Fruit fly (Drosophila melanogaster) whole organism, embryonic: ENCODE measurements around the gene FBXO11.

ENCODE experiments used
- Atf3 ChIP-seq: fragments of 200-800 bp; sonication (Bioruptor generic); optimal IDR thresholded peaks from 3 replicates; lab custom pipeline; 2016; ENCODE audit warnings: missing biosample characterization, missing genetic modification characterization
- CG10147 ChIP-seq: fragments of 200-800 bp; sonication (Bioruptor generic); optimal IDR thresholded peaks from 2 replicates; lab custom pipeline; 2019; ENCODE audit warnings: missing biosample characterization, mild to moderate bottlenecking, missing genetic modification characterization, moderate library complexity
- CG12942 ChIP-seq: fragments of 200-800 bp; sonication (Bioruptor generic); optimal IDR thresholded peaks from 3 replicates; lab custom pipeline; 2016; ENCODE audit warnings: missing biosample characterization, missing genetic modification characterization
- CG13775 ChIP-seq: fragments of 200-800 bp; sonication (Bioruptor generic); optimal IDR thresholded peaks from 3 replicates; lab custom pipeline; 2017; ENCODE audit warnings: missing biosample characterization, mild to moderate bottlenecking, missing genetic modification characterization
- CG15269 ChIP-seq: fragments of 200-800 bp; sonication (Bioruptor generic); optimal IDR thresholded peaks from 2 replicates; lab custom pipeline; 2018; ENCODE audit warnings: missing biosample characterization, mild to moderate bottlenecking, missing genetic modification characterization, moderate library complexity
- CG1603 ChIP-seq: fragments of 200-800 bp; sonication (Bioruptor generic); optimal IDR thresholded peaks from 2 replicates; lab custom pipeline; 2019; ENCODE audit warnings: missing biosample characterization, mild to moderate bottlenecking, missing genetic modification characterization, moderate library complexity
- CG1647 ChIP-seq: fragments of 200-800 bp; sonication (Bioruptor generic); optimal IDR thresholded peaks from 3 replicates; lab custom pipeline; 2016; ENCODE audit warnings: missing biosample characterization, missing genetic modification characterization
- CG17359 ChIP-seq: fragments of 200-800 bp; sonication (Bioruptor generic); optimal IDR thresholded peaks from 3 replicates; lab custom pipeline; 2018; ENCODE audit warnings: missing biosample characterization, mild to moderate bottlenecking, missing genetic modification characterization, moderate library complexity
- CG17568 ChIP-seq: fragments of 200-800 bp; sonication (Bioruptor generic); optimal IDR thresholded peaks from 2 replicates; lab custom pipeline; 2018; ENCODE audit warnings: missing biosample characterization, mild to moderate bottlenecking, missing genetic modification characterization, moderate library complexity
- CG17829 ChIP-seq: fragments of 200-800 bp; optimal IDR thresholded peaks from 2 replicates; lab custom pipeline; 2019; ENCODE audit warnings: missing biosample characterization, mild to moderate bottlenecking, missing genetic modification characterization, moderate library complexity
- CG17912 ChIP-seq: fragments of 200-800 bp; sonication (Bioruptor generic); optimal IDR thresholded peaks from 2 replicates; lab custom pipeline; 2018; ENCODE audit warnings: missing biosample characterization, mild to moderate bottlenecking, missing genetic modification characterization
- CG18599 ChIP-seq: fragments of 200-800 bp; sonication (Bioruptor generic); optimal IDR thresholded peaks from 3 replicates; lab custom pipeline; 2017; ENCODE audit warnings: missing biosample characterization, missing genetic modification characterization, mild to moderate bottlenecking, moderate library complexity, missing genetic modification reagents
- CG2120 ChIP-seq: fragments of 200-800 bp; sonication (Bioruptor generic); optimal IDR thresholded peaks from 3 replicates; lab custom pipeline; 2016; ENCODE audit warnings: missing biosample characterization, missing genetic modification characterization
- CG2129 ChIP-seq: fragments of 200-800 bp; sonication (Bioruptor generic); IDR thresholded peaks from 2 replicates; pipeline ENCODE4 v1.3.6; 2022; ENCODE audit warnings: missing biosample characterization, missing genetic modification characterization; ENCODE audit not compliant: partially characterized antibody
- CG2712 ChIP-seq: fragments of 200-800 bp; optimal IDR thresholded peaks from 3 replicates; lab custom pipeline; 2019; ENCODE audit warnings: missing biosample characterization, mild to moderate bottlenecking, missing genetic modification characterization, moderate library complexity
- CG2889 ChIP-seq: fragments of 200-800 bp; sonication (Bioruptor generic); IDR thresholded peaks from 3 replicates; pipeline ENCODE4 v1.3.6; 2022; ENCODE audit warnings: missing biosample characterization, missing genetic modification characterization
- CG30431 ChIP-seq: fragments of 200-800 bp; sonication (Bioruptor generic); optimal IDR thresholded peaks from 2 replicates; lab custom pipeline; 2017; ENCODE audit warnings: missing biosample characterization, missing genetic modification characterization
- CG32767 ChIP-seq: fragments of 200-800 bp; sonication (Bioruptor generic); IDR thresholded peaks from 2 replicates; pipeline ENCODE4 v1.3.6; 2022; ENCODE audit warnings: missing biosample characterization, missing genetic modification characterization
- CG4707 ChIP-seq: fragments of 200-800 bp; sonication (Bioruptor generic); optimal IDR thresholded peaks from 2 replicates; lab custom pipeline; 2018; ENCODE audit warnings: missing biosample characterization, mild to moderate bottlenecking, missing genetic modification characterization, moderate library complexity
- CG7271 ChIP-seq: fragments of 200-800 bp; sonication (Bioruptor generic); optimal IDR thresholded peaks from 2 replicates; lab custom pipeline; 2018; ENCODE audit warnings: missing biosample characterization, mild to moderate bottlenecking, missing genetic modification characterization, moderate library complexity
- CG7357 ChIP-seq: fragments of 200-800 bp; sonication (Bioruptor generic); IDR thresholded peaks from 3 replicates; pipeline ENCODE4 v1.3.6; 2022; ENCODE audit warnings: missing biosample characterization, missing genetic modification characterization
- CG7372 ChIP-seq: fragments of 200-800 bp; sonication (Bioruptor generic); IDR thresholded peaks from 2 replicates; pipeline ENCODE4 v1.3.6; 2022; ENCODE audit warnings: missing biosample characterization, missing genetic modification characterization
- CG7786 ChIP-seq: fragments of 200-800 bp; sonication (Bioruptor generic); optimal IDR thresholded peaks from 2 replicates; lab custom pipeline; 2016; ENCODE audit warnings: missing biosample characterization, missing genetic modification characterization
- CG9437 ChIP-seq: fragments of 200-800 bp; sonication (Bioruptor generic); optimal IDR thresholded peaks from 2 replicates; lab custom pipeline; 2018; ENCODE audit warnings: missing biosample characterization, mild to moderate bottlenecking, missing genetic modification characterization
- Dbx ChIP-seq: fragments of 200-800 bp; sonication (Bioruptor generic); IDR thresholded peaks from 3 replicates; pipeline ENCODE4 v1.3.6; 2022; ENCODE audit warnings: missing biosample characterization, missing genetic modification characterization
- Fer1 ChIP-seq: fragments of 200-800 bp; sonication (Bioruptor generic); optimal IDR thresholded peaks from 2 replicates; lab custom pipeline; 2017; ENCODE audit warnings: missing biosample characterization, mild to moderate bottlenecking, missing genetic modification characterization
- Fer2 ChIP-seq: fragments of 200-800 bp; sonication (Bioruptor generic); optimal IDR thresholded peaks from 2 replicates; lab custom pipeline; 2018; ENCODE audit warnings: missing biosample characterization, mild to moderate bottlenecking, missing genetic modification characterization, moderate library complexity
- Hey ChIP-seq: fragments of 200-800 bp; sonication (Bioruptor generic); optimal IDR thresholded peaks from 3 replicates; lab custom pipeline; 2018; ENCODE audit warnings: missing biosample characterization, mild to moderate bottlenecking, missing genetic modification characterization
- PHDP ChIP-seq: fragments of 200-800 bp; sonication (Bioruptor generic); optimal IDR thresholded peaks from 3 replicates; lab custom pipeline; 2018; ENCODE audit warnings: missing biosample characterization, mild to moderate bottlenecking, missing genetic modification characterization, moderate library complexity
- Pdp1 ChIP-seq, 2 experiments: fragments of 200-800 bp; sonication (Bioruptor generic); optimal IDR thresholded peaks; 3 replicates each; lab custom pipeline; 2016; ENCODE audit warnings: missing biosample characterization in 2 of 2, missing genetic modification characterization in 2 of 2, mild to moderate bottlenecking in 1 of 2, moderate library complexity in 1 of 2
- Rx ChIP-seq: fragments of 200-800 bp; sonication (Bioruptor generic); IDR thresholded peaks from 2 replicates; pipeline ENCODE4 v1.3.6; 2022; ENCODE audit warnings: missing biosample characterization, missing genetic modification characterization
- Spps ChIP-seq: fragments of 200-800 bp; sonication (Bioruptor generic); optimal IDR thresholded peaks from 2 replicates; lab custom pipeline; 2018; ENCODE audit warnings: missing biosample characterization, mild to moderate bottlenecking, missing genetic modification characterization
- cad ChIP-seq: fragments of >200 bp; optimal IDR thresholded peaks from 2 replicates; lab custom pipeline; 2017; ENCODE audit warnings: missing biosample characterization, missing genetic modification characterization
- chinmo ChIP-seq: fragments of 200-800 bp; sonication (Bioruptor generic); IDR thresholded peaks from 4 replicates; pipeline ENCODE4 v1.3.6; 2022; ENCODE audit warnings: missing biosample characterization, missing genetic modification characterization; ENCODE audit not compliant: partially characterized antibody
- crol ChIP-seq: fragments of 200-800 bp; sonication (Bioruptor generic); IDR thresholded peaks from 2 replicates; pipeline ENCODE4 v1.3.6; 2022; ENCODE audit warnings: missing biosample characterization, missing genetic modification characterization
- cwo ChIP-seq: fragments of 200-800 bp; sonication (Bioruptor generic); optimal IDR thresholded peaks from 3 replicates; lab custom pipeline; 2017; ENCODE audit warnings: missing biosample characterization, missing genetic modification characterization, mild to moderate bottlenecking, moderate library complexity, missing genetic modification reagents
- dmrt99B ChIP-seq: fragments of 200-800 bp; sonication (Bioruptor generic); optimal IDR thresholded peaks from 2 replicates; lab custom pipeline; 2018; ENCODE audit warnings: missing biosample characterization, mild to moderate bottlenecking, missing genetic modification characterization, moderate library complexity
- dpn ChIP-seq, 2 experiments: fragments of 200-800 bp; sonication (Bioruptor generic); optimal IDR thresholded peaks; 3 replicates each; lab custom pipeline; 2016; ENCODE audit warnings: missing biosample characterization in 2 of 2, missing genetic modification characterization in 2 of 2
- jing ChIP-seq: fragments of 200-800 bp; sonication (Bioruptor generic); optimal IDR thresholded peaks from 2 replicates; lab custom pipeline; 2018; ENCODE audit warnings: missing biosample characterization, mild to moderate bottlenecking, missing genetic modification characterization
- lilli ChIP-seq: fragments of 200-800 bp; sonication (Bioruptor generic); optimal IDR thresholded peaks from 3 replicates; lab custom pipeline; 2016; ENCODE audit warnings: missing biosample characterization, missing genetic modification characterization
- nmo ChIP-seq: fragments of 200-800 bp; sonication (Bioruptor generic); optimal IDR thresholded peaks from 2 replicates; lab custom pipeline; 2018; ENCODE audit warnings: missing biosample characterization, mild to moderate bottlenecking, missing genetic modification characterization, moderate library complexity
- sim ChIP-seq: fragments of 200-800 bp; sonication (Bioruptor generic); IDR thresholded peaks from 2 replicates; pipeline ENCODE4 v1.3.6; 2022; ENCODE audit warnings: missing biosample characterization, missing genetic modification characterization
- so ChIP-seq: fragments of 200-800 bp; sonication (Bioruptor generic); IDR thresholded peaks from 3 replicates; pipeline ENCODE4 v1.3.6; 2022; ENCODE audit warnings: missing biosample characterization, missing genetic modification characterization
- sqz ChIP-seq: fragments of 200-800 bp; sonication (Bioruptor generic); optimal IDR thresholded peaks from 3 replicates; lab custom pipeline; 2018; ENCODE audit warnings: missing biosample characterization, mild to moderate bottlenecking, missing genetic modification characterization
- stwl ChIP-seq: fragments of 200-800 bp; sonication (Bioruptor generic); optimal IDR thresholded peaks from 3 replicates; lab custom pipeline; 2018; ENCODE audit warnings: missing biosample characterization, mild to moderate bottlenecking, missing genetic modification characterization, moderate library complexity
- unpg ChIP-seq: fragments of 200-800 bp; sonication (Bioruptor generic); optimal IDR thresholded peaks from 3 replicates; lab custom pipeline; 2018; ENCODE audit warnings: missing biosample characterization, mild to moderate bottlenecking, missing genetic modification characterization, moderate library complexity
- wor ChIP-seq: fragments of 200-800 bp; sonication (Bioruptor generic); IDR thresholded peaks from 2 replicates; pipeline ENCODE4 v1.3.6; 2022; ENCODE audit warnings: missing biosample characterization, missing genetic modification characterization

FBXO11 gene

dm6 chr3R:9851653-9852052 is 42.5 kb upstream of the FBXO11 start (continued):
- TF ChIP-seq Fer2 (no peak), CG30431 (no peak), CG1647 (GFP tag; lab: Kevin White, UChicago) (no peak), CG10147 (peak; percentile 10), CG15269 (tag; lab: Kevin White, UChicago) (no peak), crol (peak; percentile 70), cwo (GFP tag; lab: Kevin White, UChicago) (peak; percentile 19), Rx (no peak), wor (GFP tag; lab: Robert Waterston, UW) (no peak), CG18599 (GFP tag; lab: Kevin White, UChicago) (peak; percentile 21), Fer1 (peak; percentile 8), dmrt99B (tag; lab: Kevin White, UChicago) (peak; percentile 18), Pdp1 (GFP tag; optimal IDR thresholded peaks at IDR 0.05; lab: Kevin White, UChicago) (no peak), sqz (GFP tag; lab: Kevin White, UChicago) (no peak), CG13775 (GFP tag; lab: Kevin White, UChicago) (no peak), sim (GFP tag; lab: Robert Waterston, UW) (no peak), CG17568 (GFP tag; lab: Kevin White, UChicago) (no peak), CG2712 (no peak), CG2889 (GFP tag; lab: Robert Waterston, UW) (no peak), Spps (tag; lab: Kevin White, UChicago) (no peak), chinmo (0 out of 4 replicates have a peak, but pooled peaks have one; percentile 15)

- no peak for TF ChIP-seq CG4707 (GFP tag; lab: Kevin White, UChicago)
- TF ChIP-seq CG9437 (GFP tag; lab: Kevin White, UChicago), result no peak
- no peak for TF ChIP-seq CG30431
- no peak for TF ChIP-seq CG7372 (GFP tag; lab: Robert Waterston, UW)
- no peak for TF ChIP-seq CG32767 (GFP tag; lab: Robert Waterston, UW)
- no peak for TF ChIP-seq CG7786 (GFP tag; lab: Kevin White, UChicago)
- no peak for TF ChIP-seq dpn (GFP tag; optimal IDR thresholded peaks at IDR 0.05; lab: Kevin White, UChicago)
- no peak for TF ChIP-seq nmo (GFP tag; lab: Kevin White, UChicago)
- no peak for TF ChIP-seq CG12942 (GFP tag; lab: Kevin White, UChicago)
- no peak for TF ChIP-seq lilli (GFP tag; lab: Kevin White, UChicago)
- no peak for TF ChIP-seq unpg
- TF ChIP-seq jing (GFP tag; lab: Kevin White, UChicago), result no peak
- TF ChIP-seq CG13775 (GFP tag; lab: Kevin White, UChicago), result no peak
- no peak for TF ChIP-seq CG7271 (tag; lab: Kevin White, UChicago)
- no peak for TF ChIP-seq CG17829 (tag; lab: Kevin White, UChicago)
These were observed 14.6 kb upstream of the FBXO11 start, which contains the start of gene CG34302 for dm6 chr3R:9823723-9824122. CG34302 (minus strand) TSS chr3R:9823823.

dm6 chr3R:9821091-9821490 is 11.9 kb upstream of the FBXO11 start, which contains the start of gene CG42857:
CG42857 (minus strand) TSS chr3R:9821191.
- TF ChIP-seq Atf3 (GFP tag; lab: Kevin White, UChicago) (no peak), stwl (tag; lab: Kevin White, UChicago) (no peak), Hey (tag; lab: Kevin White, UChicago) (no peak), PHDP (no peak), CG17568 (GFP tag; lab: Kevin White, UChicago) (no peak), so (GFP tag; lab: Robert Waterston, UW) (no peak), CG2120 (no peak), CG17359 (tag; lab: Kevin White, UChicago) (no peak), CG2129 (GFP tag; lab: Robert Waterston, UW) (no peak), CG1603 (no peak), CG7357 (GFP tag; lab: Robert Waterston, UW) (no peak), CG17912 (GFP tag; lab: Kevin White, UChicago) (no peak), Dbx (GFP tag; lab: Robert Waterston, UW) (no peak), cad (GFP tag; lab: Kevin White, UChicago) (no peak)
